Worm (Caenorhabditis elegans) whole organism, L2 larva: Measurements from ENCODE around the gene ugt-6.

ENCODE experiments used
- F13H6.1 ChIP-seq: sonication (generic microtip); optimal IDR thresholded peaks from 2 replicates; lab custom pipeline; 2016; ENCODE audit warnings: missing genetic modification characterization, missing compliant biosample characterization
- Y55F3AM.14 ChIP-seq: fragments of 200-800 bp; sonication (Bioruptor generic); optimal IDR thresholded peaks from 2 replicates; lab custom pipeline; 2018; ENCODE audit warnings: mild to moderate bottlenecking, missing genetic modification characterization, missing compliant biosample characterization
- ZK546.5 ChIP-seq: sonication (generic microtip); optimal IDR thresholded peaks from 2 replicates; lab custom pipeline; 2017; ENCODE audit warnings: missing biosample characterization, missing genetic modification characterization
- aly-2 ChIP-seq: fragments of 150-350 bp; optimal IDR thresholded peaks from 2 replicates; lab custom pipeline; 2014; ENCODE audit warnings: missing biosample characterization, missing genetic modification characterization
- ceh-16 ChIP-seq: fragments of 150-350 bp; optimal IDR thresholded peaks from 2 replicates; lab custom pipeline; 2014; ENCODE audit warnings: missing biosample characterization, missing genetic modification characterization
- ceh-82 ChIP-seq: fragments of 150-350 bp; optimal IDR thresholded peaks from 2 replicates; lab custom pipeline; 2014; ENCODE audit warnings: missing biosample characterization, missing genetic modification characterization
- crh-2 ChIP-seq: sonication (generic microtip); optimal IDR thresholded peaks from 2 replicates; lab custom pipeline; 2017; ENCODE audit warnings: missing biosample characterization, missing genetic modification characterization
- egl-27 ChIP-seq: sonication (generic microtip); optimal IDR thresholded peaks from 3 replicates; lab custom pipeline; 2017; ENCODE audit warnings: missing biosample characterization, missing genetic modification reagents, missing genetic modification characterization
- elt-1 ChIP-seq: fragments of 150-350 bp; optimal IDR thresholded peaks from 2 replicates; lab custom pipeline; 2014; ENCODE audit warnings: missing biosample characterization, missing genetic modification characterization
- elt-3 ChIP-seq: sonication (generic microtip); optimal IDR thresholded peaks from 2 replicates; lab custom pipeline; 2017; ENCODE audit warnings: missing biosample characterization, missing genetic modification characterization
- fos-1 ChIP-seq: fragments of 150-350 bp; optimal IDR thresholded peaks from 2 replicates; lab custom pipeline; 2014; ENCODE audit warnings: missing biosample characterization, missing genetic modification characterization
- lin-13 ChIP-seq: fragments of 150-350 bp; optimal IDR thresholded peaks from 2 replicates; lab custom pipeline; 2014; ENCODE audit warnings: missing biosample characterization, missing genetic modification reagents, missing genetic modification characterization
- lsy-2 ChIP-seq, 2 experiments: fragments of 150-350 bp in 1 of 2; sonication (generic microtip) in 1 of 2; optimal IDR thresholded peaks; 2 replicates each; lab custom pipeline; 2014 to 2017; ENCODE audit warnings: missing biosample characterization in 2 of 2, missing genetic modification characterization in 2 of 2
- mab-5 ChIP-seq: fragments of 150-350 bp; optimal IDR thresholded peaks from 2 replicates; lab custom pipeline; 2014; ENCODE audit warnings: missing biosample characterization, missing genetic modification characterization
- mbf-1 ChIP-seq: sonication (generic microtip); optimal IDR thresholded peaks from 2 replicates; lab custom pipeline; 2017; ENCODE audit warnings: missing biosample characterization, missing genetic modification characterization
- mdl-1 ChIP-seq, 2 experiments: fragments of 150-350 bp in 1 of 2; sonication (generic microtip) in 1 of 2; optimal IDR thresholded peaks; 2 replicates each; lab custom pipeline; 2017; ENCODE audit warnings: missing biosample characterization in 2 of 2, missing genetic modification characterization in 2 of 2
- nhr-12 ChIP-seq: fragments of 150-350 bp; optimal IDR thresholded peaks from 2 replicates; lab custom pipeline; 2014; ENCODE audit warnings: missing biosample characterization, missing genetic modification characterization
- nhr-129 ChIP-seq: fragments of 150-350 bp; optimal IDR thresholded peaks from 2 replicates; lab custom pipeline; 2014; ENCODE audit warnings: missing biosample characterization, missing genetic modification characterization
- nhr-21 ChIP-seq: fragments of 150-350 bp; optimal IDR thresholded peaks from 2 replicates; lab custom pipeline; 2014; ENCODE audit warnings: missing biosample characterization, missing genetic modification characterization
- nhr-23 ChIP-seq: fragments of 150-350 bp; optimal IDR thresholded peaks from 2 replicates; lab custom pipeline; 2014; ENCODE audit warnings: missing biosample characterization, missing genetic modification reagents, missing genetic modification characterization
- nhr-237 ChIP-seq: fragments of 150-350 bp; optimal IDR thresholded peaks from 2 replicates; lab custom pipeline; 2014; ENCODE audit warnings: missing biosample characterization, missing genetic modification characterization
- nhr-6 ChIP-seq: fragments of 150-350 bp; optimal IDR thresholded peaks from 2 replicates; lab custom pipeline; 2014; ENCODE audit warnings: missing biosample characterization, missing genetic modification characterization
- sem-4 ChIP-seq: fragments of 150-350 bp; optimal IDR thresholded peaks from 2 replicates; lab custom pipeline; 2014; ENCODE audit warnings: missing biosample characterization, missing genetic modification reagents, missing genetic modification characterization
- skn-1 ChIP-seq: sonication (generic microtip); optimal IDR thresholded peaks from 2 replicates; lab custom pipeline; 2017; ENCODE audit warnings: missing biosample characterization, missing genetic modification characterization
- sma-9 ChIP-seq, 2 experiments: fragments of 150-350 bp in 1 of 2; sonication (generic microtip) in 1 of 2; optimal IDR thresholded peaks; 2 replicates each; lab custom pipeline; 2014 to 2016; ENCODE audit warnings: missing genetic modification characterization in 2 of 2, mild to moderate bottlenecking in 1 of 2, missing biosample characterization in 1 of 2, missing compliant biosample characterization in 1 of 2, missing genetic modification reagents in 1 of 2, moderate library complexity in 1 of 2
- snpc-4 ChIP-seq: fragments of 150-350 bp; optimal IDR thresholded peaks from 2 replicates; lab custom pipeline; 2014; ENCODE audit warnings: missing biosample characterization, missing genetic modification characterization
- unc-39 ChIP-seq: fragments of 150-350 bp; optimal IDR thresholded peaks from 2 replicates; lab custom pipeline; 2014; ENCODE audit warnings: missing biosample characterization, missing genetic modification characterization
- unc-55 ChIP-seq: fragments of 150-350 bp; sonication (generic microtip); optimal IDR thresholded peaks from 3 replicates; lab custom pipeline; 2014; ENCODE audit warnings: missing biosample characterization, missing genetic modification reagents, missing genetic modification characterization
- unc-62 ChIP-seq: fragments of 150-350 bp; optimal IDR thresholded peaks from 2 replicates; lab custom pipeline; 2014; ENCODE audit warnings: missing biosample characterization, missing genetic modification reagents, missing genetic modification characterization
- zag-1 ChIP-seq: fragments of 150-350 bp; optimal IDR thresholded peaks from 2 replicates; lab custom pipeline; 2014; ENCODE audit warnings: missing biosample characterization, missing genetic modification characterization
- ztf-1 ChIP-seq: fragments of 200-800 bp; sonication (Bioruptor generic); conservative IDR thresholded peaks from 2 replicates; pipeline ENCODE4 v1.3.6; 2022; ENCODE audit warnings: missing genetic modification characterization, missing compliant biosample characterization

ugt-6 gene

ce11 chrV:12792752-12793151, 5.3 kb downstream of the ugt-6 start, which contains the start of gene ugt-5:
Gene ugt-5 (minus strand): TSS chrV:12792965.
- TF ChIP-seq nhr-12 (no peak), skn-1 (peak; percentile 78), ztf-1 (GFP tag; lab: Robert Waterston, UW) (no peak), fos-1 (peak; percentile 8), lin-13 (GFP tag; lab: Kevin White, UChicago) (no peak)

DNA sequence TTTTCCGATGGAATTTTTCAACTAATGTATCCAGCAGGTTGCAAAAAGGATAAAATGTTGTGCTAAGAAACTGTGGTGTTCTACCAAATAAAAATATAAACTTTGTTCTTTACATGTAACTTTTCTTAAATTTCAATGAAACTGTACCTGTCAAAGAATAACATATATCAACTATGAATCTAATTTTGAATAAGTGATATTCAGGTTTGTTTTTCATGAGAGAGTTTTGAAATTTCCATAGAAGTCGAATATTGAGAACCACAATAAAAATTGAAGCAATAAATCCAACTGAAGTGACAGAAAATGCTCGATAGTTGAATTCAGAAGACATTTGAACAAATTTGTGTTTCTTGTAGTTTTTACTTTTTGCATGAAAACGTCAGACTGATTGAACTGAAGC, 7.8 kb downstream of the ugt-6 start, which contains the start of gene srbc-43:
TSS of gene srbc-43 (minus strand) at position 331 of the 400 bp plus-strand sequence.
- no peak for TF ChIP-seq skn-1
- no peak for TF ChIP-seq F13H6.1 (tag; lab: Kevin White, UChicago)
- TF ChIP-seq nhr-237: no peak
- TF ChIP-seq nhr-129: no peak

ce11 chrV:12788451-12788850, 9.6 kb downstream of the ugt-6 start, which contains the start of gene srbc-44:
Gene srbc-44 (minus strand): TSS chrV:12788551.
- TF ChIP-seq sem-4 (tag; lab: Kevin White, UChicago) (no peak), ZK546.5 (tag; lab: Kevin White, UChicago) (no peak), ztf-1 (GFP tag; lab: Robert Waterston, UW) (no peak), ceh-82 (tag; lab: Kevin White, UChicago) (no peak), Y55F3AM.14 (GFP tag; lab: Kevin White, UChicago) (no peak), mab-5 (tag; lab: Kevin White, UChicago) (no peak), fos-1 (no peak), lsy-2 (tag; optimal IDR thresholded peaks at IDR 0.05; lab: Kevin White, UChicago) (no peak), unc-39 (no peak), nhr-237 (no peak)

- TF ChIP-seq elt-3 (tag; lab: Kevin White, UChicago) (no peak), elt-1 (tag; lab: Kevin White, UChicago) (no peak), nhr-6 (tag; lab: Kevin White, UChicago) (no peak), ZK546.5 (tag; lab: Kevin White, UChicago) (no peak), nhr-129 (no peak), sma-9 (GFP tag; optimal IDR thresholded peaks at IDR 0.05; lab: Kevin White, UChicago) (no peak), sma-9 (tag; optimal IDR thresholded peaks at IDR 0.05; lab: Kevin White, UChicago) (no peak), zag-1 (tag; lab: Kevin White, UChicago) (no peak), ceh-16 (tag; lab: Kevin White, UChicago) (no peak), unc-39 (no peak), nhr-21 (tag; lab: Kevin White, UChicago) (no peak), sem-4 (tag; lab: Kevin White, UChicago) (no peak), fos-1 (no peak), Y55F3AM.14 (GFP tag; lab: Kevin White, UChicago) (no peak), ceh-82 (tag; lab: Kevin White, UChicago) (no peak), unc-62 (GFP tag; lab: Kevin White, UChicago) (no peak)
- TF ChIP-seq, all 48 proteins: peak for 0
Observed at ce11 chrV:12787026-12787425, 11.0 kb downstream of the ugt-6 start, which contains the start of gene fkb-4. Gene fkb-4 (minus strand): TSS chrV:12787126.

ce11 chrV:12786340-12786739, 11.7 kb downstream of the ugt-6 start:
- no peak for TF ChIP-seq ceh-16 (tag; lab: Kevin White, UChicago)
- TF ChIP-seq lin-13 (GFP tag; lab: Kevin White, UChicago): no peak
- no peak for TF ChIP-seq mdl-1 (tag; optimal IDR thresholded peaks at IDR 0.05; lab: Kevin White, UChicago)
- no peak for TF ChIP-seq mbf-1
- no peak for TF ChIP-seq skn-1
- TF ChIP-seq unc-55: no peak
- no peak for TF ChIP-seq crh-2 (tag; lab: Kevin White, UChicago)
- TF ChIP-seq egl-27: no peak
- no peak for TF ChIP-seq fos-1
- TF ChIP-seq snpc-4 (tag; lab: Kevin White, UChicago): no peak
- TF ChIP-seq lsy-2 (tag; optimal IDR thresholded peaks at IDR 0.05; lab: Kevin White, UChicago): no peak
- no peak for TF ChIP-seq F13H6.1 (tag; lab: Kevin White, UChicago)
- TF ChIP-seq unc-39: no peak
- TF ChIP-seq Y55F3AM.14 (GFP tag; lab: Kevin White, UChicago): no peak
- no peak for TF ChIP-seq nhr-21 (tag; lab: Kevin White, UChicago)
- TF ChIP-seq nhr-23: no peak
- TF ChIP-seq, all 48 proteins: peak for 0

DNA sequence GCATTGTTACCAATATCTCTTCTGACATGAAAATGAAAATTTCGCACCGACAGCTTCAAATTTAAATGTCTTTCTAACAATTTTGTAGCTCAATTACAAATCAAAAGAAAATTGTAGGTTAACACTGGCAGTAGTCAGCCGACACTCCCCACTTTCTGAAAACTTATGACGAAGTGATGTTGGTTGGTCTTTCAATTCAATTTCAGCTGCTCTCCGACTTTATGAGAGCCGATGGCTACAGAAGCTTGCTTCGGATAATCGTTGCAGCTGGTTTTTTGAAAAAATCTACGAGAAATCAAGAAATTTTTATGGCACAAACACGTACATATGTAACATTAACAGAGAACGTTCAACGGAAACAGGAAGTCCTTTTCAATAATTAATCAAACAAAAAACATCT, 13.2 kb downstream of the ugt-6 start, which contains the start of gene sre-20:
TSS of gene sre-20 (minus strand) at position 101 of the 400 bp plus-strand sequence.
- TF ChIP-seq nhr-21 (tag; lab: Kevin White, UChicago): no peak
- TF ChIP-seq aly-2 (tag; lab: Kevin White, UChicago): no peak
